Fruit fly (Drosophila melanogaster) whole organism, embryonic: ENCODE measurements around the gene Sf3b1.

ENCODE experiments used
- ATbp ChIP-seq: fragments of 200-800 bp; sonication (Bioruptor generic); optimal IDR thresholded peaks from 2 replicates; lab custom pipeline; 2017; ENCODE audit warnings: missing biosample characterization, mild to moderate bottlenecking, missing genetic modification characterization, missing genetic modification reagents
- Antp ChIP-seq: fragments of 200-800 bp; sonication (Bioruptor generic); optimal IDR thresholded peaks from 3 replicates; lab custom pipeline; 2016; ENCODE audit warnings: missing biosample characterization, missing genetic modification characterization
- Bdp1 ChIP-seq: fragments of 200-800 bp; sonication (Bioruptor generic); optimal IDR thresholded peaks from 3 replicates; lab custom pipeline; 2016; ENCODE audit warnings: missing biosample characterization, missing genetic modification characterization
- Blimp-1 ChIP-seq: fragments of 200-800 bp; sonication (Bioruptor generic); optimal IDR thresholded peaks from 3 replicates; lab custom pipeline; 2018; ENCODE audit warnings: missing biosample characterization, missing genetic modification characterization, mild to moderate bottlenecking, moderate library complexity, missing genetic modification reagents
- Bteb2 ChIP-seq: fragments of 200-800 bp; sonication (Bioruptor generic); optimal IDR thresholded peaks from 2 replicates; lab custom pipeline; 2016; ENCODE audit warnings: missing biosample characterization, missing genetic modification characterization
- CG10274 ChIP-seq: fragments of 200-800 bp; sonication (Bioruptor generic); optimal IDR thresholded peaks from 3 replicates; lab custom pipeline; 2017; ENCODE audit warnings: missing biosample characterization, mild to moderate bottlenecking, missing genetic modification characterization
- CG11695 ChIP-seq: fragments of 200-800 bp; sonication (Bioruptor generic); IDR thresholded peaks from 3 replicates; pipeline ENCODE4 v1.3.6; 2022; ENCODE audit warnings: missing biosample characterization, missing genetic modification characterization
- CG12236 ChIP-seq: fragments of 200-800 bp; sonication (Bioruptor generic); optimal IDR thresholded peaks from 2 replicates; lab custom pipeline; 2016; ENCODE audit warnings: missing biosample characterization, missing genetic modification characterization
- CG12659 ChIP-seq: fragments of 200-800 bp; sonication (Bioruptor generic); optimal IDR thresholded peaks from 3 replicates; lab custom pipeline; 2017; ENCODE audit warnings: mild to moderate bottlenecking, missing biosample characterization, missing genetic modification reagents, missing genetic modification characterization
- CG13775 ChIP-seq: fragments of 200-800 bp; sonication (Bioruptor generic); optimal IDR thresholded peaks from 3 replicates; lab custom pipeline; 2017; ENCODE audit warnings: missing biosample characterization, mild to moderate bottlenecking, missing genetic modification characterization
- CG15696 ChIP-seq: fragments of 200-800 bp; sonication (Bioruptor generic); optimal IDR thresholded peaks from 2 replicates; lab custom pipeline; 2019; ENCODE audit warnings: missing biosample characterization, mild to moderate bottlenecking, missing genetic modification characterization, moderate library complexity
- CG18476 ChIP-seq: fragments of 200-800 bp; sonication (Bioruptor generic); optimal IDR thresholded peaks from 2 replicates; lab custom pipeline; 2016; ENCODE audit warnings: missing biosample characterization, mild to moderate bottlenecking, missing genetic modification characterization
- CG30020 ChIP-seq: fragments of 200-800 bp; optimal IDR thresholded peaks from 2 replicates; lab custom pipeline; 2019; ENCODE audit warnings: missing biosample characterization, mild to moderate bottlenecking, missing genetic modification characterization, moderate library complexity
- CG30403 ChIP-seq: fragments of 200-800 bp; sonication (Bioruptor generic); optimal IDR thresholded peaks from 3 replicates; lab custom pipeline; 2016; ENCODE audit warnings: missing biosample characterization, missing genetic modification characterization
- CG31441 ChIP-seq: fragments of 200-800 bp; sonication (Bioruptor generic); IDR thresholded peaks from 2 replicates; pipeline ENCODE4 v1.3.6; 2022; ENCODE audit warnings: missing biosample characterization, missing genetic modification characterization
- CG3407 ChIP-seq: fragments of 200-800 bp; sonication (Bioruptor generic); optimal IDR thresholded peaks from 2 replicates; lab custom pipeline; 2018; ENCODE audit warnings: missing biosample characterization, mild to moderate bottlenecking, missing genetic modification characterization
- CG4730 ChIP-seq: fragments of 200-800 bp; sonication (Bioruptor generic); IDR thresholded peaks from 2 replicates; pipeline ENCODE4 v1.3.6; 2022; ENCODE audit warnings: missing biosample characterization, missing genetic modification characterization
- CG5245 ChIP-seq: fragments of 200-800 bp; sonication (Bioruptor generic); optimal IDR thresholded peaks from 3 replicates; lab custom pipeline; 2016; ENCODE audit warnings: missing biosample characterization, missing genetic modification characterization
- CG6689 ChIP-seq: fragments of 200-800 bp; sonication (Bioruptor generic); IDR thresholded peaks from 2 replicates; pipeline ENCODE4 v1.3.6; 2022; ENCODE audit warnings: missing biosample characterization, missing genetic modification characterization
- CG8388 ChIP-seq: fragments of 200-800 bp; sonication (Bioruptor generic); optimal IDR thresholded peaks from 2 replicates; lab custom pipeline; 2019; ENCODE audit warnings: missing biosample characterization, mild to moderate bottlenecking, missing genetic modification characterization, moderate library complexity
- CG9215 ChIP-seq: fragments of 200-800 bp; sonication (Bioruptor generic); IDR thresholded peaks from 2 replicates; pipeline ENCODE4 v1.3.6; 2022; ENCODE audit warnings: missing biosample characterization, missing genetic modification characterization
- CG9609 ChIP-seq: fragments of 200-800 bp; sonication (Bioruptor generic); optimal IDR thresholded peaks from 3 replicates; lab custom pipeline; 2016; ENCODE audit warnings: missing biosample characterization, missing genetic modification characterization
- CrebB ChIP-seq: fragments of 200-800 bp; sonication (Bioruptor generic); optimal IDR thresholded peaks from 3 replicates; lab custom pipeline; 2018; ENCODE audit warnings: missing biosample characterization, mild to moderate bottlenecking, missing genetic modification characterization
- D ChIP-seq, 2 experiments: fragments of 200-800 bp in 1 of 2; fragments of >200 bp in 1 of 2; sonication (Bioruptor generic) in 1 of 2; optimal IDR thresholded peaks; 2 replicates in 1 of 2; 3 replicates in 1 of 2; lab custom pipeline; 2017; ENCODE audit warnings: mild to moderate bottlenecking in 1 of 2, missing biosample characterization in 1 of 2, missing genetic modification characterization in 1 of 2, missing genetic modification reagents in 1 of 2
- Drgx ChIP-seq: fragments of 200-800 bp; sonication (Bioruptor generic); IDR thresholded peaks from 2 replicates; pipeline ENCODE4 v1.3.6; 2022; ENCODE audit warnings: missing biosample characterization, missing genetic modification characterization
- H2.0 ChIP-seq: fragments of 200-800 bp; sonication (Bioruptor generic); IDR thresholded peaks from 2 replicates; pipeline ENCODE4 v1.3.6; 2022; ENCODE audit warnings: missing biosample characterization, missing genetic modification characterization
- Max ChIP-seq: fragments of 200-800 bp; sonication (Bioruptor generic); optimal IDR thresholded peaks from 2 replicates; lab custom pipeline; 2016; ENCODE audit warnings: missing biosample characterization, mild to moderate bottlenecking, missing genetic modification characterization
- Med ChIP-seq: fragments of 200-800 bp; sonication (Bioruptor generic); peaks from one replicate; lab custom pipeline; 2016; ENCODE audit warnings: missing biosample characterization, missing genetic modification characterization, mild to moderate bottlenecking, inconsistent platforms, moderate library complexity
- Pdp1 ChIP-seq, 2 experiments: fragments of 200-800 bp; sonication (Bioruptor generic); optimal IDR thresholded peaks; 3 replicates each; lab custom pipeline; 2016; ENCODE audit warnings: missing biosample characterization in 2 of 2, missing genetic modification characterization in 2 of 2, mild to moderate bottlenecking in 1 of 2, moderate library complexity in 1 of 2
- Sox102F ChIP-seq: fragments of 200-800 bp; sonication (Bioruptor generic); optimal IDR thresholded peaks from 2 replicates; lab custom pipeline; 2018; ENCODE audit warnings: missing biosample characterization, mild to moderate bottlenecking, missing genetic modification characterization, moderate library complexity
- Tbp ChIP-seq: fragments of >200 bp; optimal IDR thresholded peaks from 2 replicates; lab custom pipeline; 2018; ENCODE audit warnings: missing biosample characterization, missing genetic modification characterization
- Trl ChIP-seq, 3 experiments: fragments of >200 bp in 2 of 3; fragments of 200-800 bp in 1 of 3; sonication (Bioruptor generic) in 1 of 3; optimal IDR thresholded peaks; 2 replicates in 1 of 3; 3 replicates in 2 of 3; lab custom pipeline; 2016 to 2017; ENCODE audit warnings: missing biosample characterization in 1 of 3, missing genetic modification characterization in 1 of 3
- aop ChIP-seq: fragments of 200-800 bp; sonication (Bioruptor generic); IDR thresholded peaks from 2 replicates; pipeline ENCODE4 v1.3.6; 2022; ENCODE audit warnings: missing biosample characterization, missing genetic modification characterization
- cas ChIP-seq: fragments of 200-800 bp; sonication (Bioruptor generic); IDR thresholded peaks from 2 replicates; pipeline ENCODE4 v1.3.6; 2022; ENCODE audit warnings: missing biosample characterization, missing genetic modification characterization
- caup ChIP-seq: fragments of 200-800 bp; sonication (Bioruptor generic); optimal IDR thresholded peaks from 3 replicates; lab custom pipeline; 2017; ENCODE audit warnings: missing biosample characterization, mild to moderate bottlenecking, missing genetic modification characterization, moderate library complexity; ENCODE audit not compliant: severe bottlenecking
- dati ChIP-seq: fragments of 200-800 bp; sonication (Bioruptor generic); IDR thresholded peaks from 2 replicates; pipeline ENCODE4 v1.3.6; 2022; ENCODE audit warnings: missing biosample characterization, missing genetic modification characterization
- dmrt11E ChIP-seq: fragments of 200-800 bp; sonication (Bioruptor generic); optimal IDR thresholded peaks from 3 replicates; lab custom pipeline; 2018; ENCODE audit warnings: missing biosample characterization, mild to moderate bottlenecking, missing genetic modification characterization, moderate library complexity
- dmrt99B ChIP-seq: fragments of 200-800 bp; sonication (Bioruptor generic); optimal IDR thresholded peaks from 2 replicates; lab custom pipeline; 2018; ENCODE audit warnings: missing biosample characterization, mild to moderate bottlenecking, missing genetic modification characterization, moderate library complexity
- emc ChIP-seq: fragments of 200-800 bp; sonication (Bioruptor generic); optimal IDR thresholded peaks from 2 replicates; lab custom pipeline; 2016; ENCODE audit warnings: missing biosample characterization, missing genetic modification characterization
- ems ChIP-seq: fragments of 200-800 bp; sonication (Bioruptor generic); optimal IDR thresholded peaks from 3 replicates; lab custom pipeline; 2016; ENCODE audit warnings: missing biosample characterization, missing genetic modification characterization
- fd102C ChIP-seq: fragments of 200-800 bp; sonication (Bioruptor generic); optimal IDR thresholded peaks from 2 replicates; lab custom pipeline; 2018; ENCODE audit warnings: missing biosample characterization, mild to moderate bottlenecking, missing genetic modification characterization, moderate library complexity
- h ChIP-seq: fragments of >200 bp; optimal IDR thresholded peaks from 2 replicates; lab custom pipeline; 2017
- hb ChIP-seq: fragments of 200-800 bp; sonication (Bioruptor generic); IDR thresholded peaks from 3 replicates; pipeline ENCODE4 v1.3.6; 2022; ENCODE audit warnings: missing biosample characterization, missing genetic modification characterization; ENCODE audit not compliant: partially characterized antibody
- ken ChIP-seq: fragments of 200-800 bp; sonication (Bioruptor generic); IDR thresholded peaks from 3 replicates; pipeline ENCODE4 v1.3.6; 2022; ENCODE audit warnings: missing biosample characterization, missing genetic modification characterization
- salm ChIP-seq: fragments of 200-800 bp; sonication (Bioruptor generic); optimal IDR thresholded peaks from 2 replicates; lab custom pipeline; 2018; ENCODE audit warnings: missing biosample characterization, mild to moderate bottlenecking, missing genetic modification characterization
- sens-2 ChIP-seq: fragments of 200-800 bp; sonication (Bioruptor generic); IDR thresholded peaks from 2 replicates; pipeline ENCODE4 v1.3.6; 2022; ENCODE audit warnings: missing biosample characterization, missing genetic modification characterization
- shn ChIP-seq: fragments of 200-800 bp; sonication (Bioruptor generic); optimal IDR thresholded peaks from 3 replicates; lab custom pipeline; 2016; ENCODE audit warnings: missing biosample characterization, missing genetic modification characterization
- sim ChIP-seq: fragments of 200-800 bp; sonication (Bioruptor generic); IDR thresholded peaks from 2 replicates; pipeline ENCODE4 v1.3.6; 2022; ENCODE audit warnings: missing biosample characterization, missing genetic modification characterization
- slp2 ChIP-seq: fragments of 200-800 bp; sonication (Bioruptor generic); optimal IDR thresholded peaks from 2 replicates; lab custom pipeline; 2016; ENCODE audit warnings: missing biosample characterization, missing genetic modification characterization

Sf3b1 gene

DNA sequence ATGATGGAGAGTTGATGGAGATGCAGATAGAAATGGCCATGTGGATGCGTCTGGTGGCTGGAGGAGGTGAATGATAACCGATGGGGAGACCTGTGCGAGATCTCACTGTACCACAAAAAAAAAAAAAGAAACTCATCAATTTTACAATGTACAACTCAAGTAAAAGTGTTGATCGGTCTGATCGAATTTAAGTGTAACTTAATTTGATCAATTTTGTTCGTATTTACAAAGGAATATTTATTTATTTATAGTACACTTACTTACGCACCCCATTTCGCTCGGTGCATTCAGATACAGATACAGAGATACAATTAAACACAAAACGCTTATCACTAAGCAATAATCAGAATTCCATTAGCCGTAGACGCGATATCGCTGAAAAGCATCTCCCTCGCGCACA, 45.4 kb upstream of the Sf3b1 start (continued):
- TF ChIP-seq H2.0 (GFP tag; lab: Robert Waterston, UW) (peak; percentile 20; the same call in 1 of the 2 replicates), Trl (optimal IDR thresholded peaks at IDR 0.05; lab: Kevin White, UChicago) (no peak), Trl (GFP tag; optimal IDR thresholded peaks at IDR 0.05; lab: Kevin White, UChicago) (no peak), CG30020 (no peak), sim (GFP tag; lab: Robert Waterston, UW) (peak; percentile 74), Drgx (peak; percentile 34; the same call in 1 of the 2 replicates), CG6689 (peak; percentile 70), CG3407 (GFP tag; lab: Kevin White, UChicago) (peak; percentile 35), hb (no peak), CrebB (no peak), cas (no peak), fd102C (GFP tag; lab: Kevin White, UChicago) (peak; percentile 34), Bteb2 (GFP tag; lab: Kevin White, UChicago) (peak; percentile 35), Pdp1 (GFP tag; optimal IDR thresholded peaks at IDR 0.05; lab: Kevin White, UChicago) (peak in 1 of 2 experiments; percentile 21), CG8388 (GFP tag; lab: Kevin White, UChicago) (peak; percentile 63), CG9609 (GFP tag; lab: Kevin White, UChicago) (no peak), dati (GFP tag; lab: Robert Waterston, UW) (peak; percentile 48; the same call in 1 of the 2 replicates), CG5245 (GFP tag; lab: Kevin White, UChicago) (peak; percentile 40), ATbp (GFP tag; lab: Kevin White, UChicago) (peak; percentile 25), CG12659 (GFP tag; lab: Kevin White, UChicago) (peak; percentile 28), salm (tag; lab: Kevin White, UChicago) (no peak), CG31441 (peak; percentile 74), Sox102F (GFP tag; lab: Kevin White, UChicago) (peak; percentile 70), Blimp-1 (peak; percentile 63), CG11695 (GFP tag; lab: Robert Waterston, UW) (peak; percentile 51; the same call in 1 of the 3 replicates), h (lab: Kevin White, UChicago) (no peak), sens-2 (GFP tag; lab: Robert Waterston, UW) (0 out of 2 replicates have a peak, but pooled peaks have one; percentile 9), CG15696 (tag; lab: Kevin White, UChicago) (peak; percentile 47), ems (GFP tag; lab: Kevin White, UChicago) (peak; percentile 39), slp2 (GFP tag; lab: Kevin White, UChicago) (peak; percentile 14), ken (GFP tag; lab: Robert Waterston, UW) (peak; percentile 45; the same call in 1 of the 3 replicates), CG4730 (peak; percentile 40; the same call in 1 of the 2 replicates), CG12236 (GFP tag; lab: Kevin White, UChicago) (no peak), aop (GFP tag; lab: Robert Waterston, UW) (no peak), dmrt99B (tag; lab: Kevin White, UChicago) (peak; percentile 70), CG18476 (GFP tag; lab: Kevin White, UChicago) (peak; percentile 31), Med (GFP tag; lab: Kevin White, UChicago) (peak; percentile 16), Max (peak; percentile 24), Antp (peak; percentile 20), emc (no peak), CG30403 (GFP tag; lab: Kevin White, UChicago) (peak; percentile 58), Tbp (GFP tag; lab: Kevin White, UChicago) (no peak), D (optimal IDR thresholded peaks at IDR 0.05; lab: Kevin White, UChicago) (no peak), D (GFP tag; optimal IDR thresholded peaks at IDR 0.05; lab: Kevin White, UChicago) (peak; percentile 66), CG13775 (GFP tag; lab: Kevin White, UChicago) (peak; percentile 44), caup (GFP tag; lab: Kevin White, UChicago) (peak; percentile 5), CG9215 (0 out of 2 replicates have a peak, but pooled peaks have one; percentile 31), CG10274 (GFP tag; lab: Kevin White, UChicago) (peak; percentile 8), Bdp1 (GFP tag; lab: Kevin White, UChicago) (no peak), dmrt11E (peak; percentile 82), shn (GFP tag; lab: Kevin White, UChicago) (no peak)
